Worm (Caenorhabditis elegans): ENCODE measurements around the gene tsr-2.

ce11 chrIV:16629815-16630214 is 26.6 kb upstream of the tsr-2 start:
- TF ChIP-seq hlh-4 (tag; optimal IDR thresholded peaks at IDR 0.05) (no peak), ama-1 (optimal IDR thresholded peaks at IDR 0.05) (no peak), fos-1 (tag; optimal IDR thresholded peaks at IDR 0.05) (no peak), lin-39 (tag; optimal IDR thresholded peaks at IDR 0.05) (no peak), lin-35 (GFP tag; optimal IDR thresholded peaks at IDR 0.05) (no peak), fkh-8 (tag; optimal IDR thresholded peaks at IDR 0.05) (no peak), ztf-4 (tag; optimal IDR thresholded peaks at IDR 0.05) (no peak), nhr-76 (tag; optimal IDR thresholded peaks at IDR 0.05) (no peak)
